Worm (Caenorhabditis elegans) whole organism, L4 larva: Measurements from ENCODE around the gene C02B8.6.

ENCODE experiments used
- F26F4.8 ChIP-seq: fragments of 200-800 bp; sonication (Bioruptor generic); conservative IDR thresholded peaks from 2 replicates; pipeline ENCODE4 v1.3.6; 2022; ENCODE audit warnings: missing genetic modification characterization, missing compliant biosample characterization
- F44E2.7 ChIP-seq: fragments of 200-800 bp; sonication (Bioruptor generic); IDR thresholded peaks from 2 replicates; pipeline ENCODE4 v2.1.2; 2022; ENCODE audit warnings: missing genetic modification characterization, missing compliant biosample characterization
- T20F7.1 ChIP-seq: fragments of 200-800 bp; sonication (Bioruptor generic); optimal IDR thresholded peaks from 2 replicates; lab custom pipeline; 2018; ENCODE audit warnings: mild to moderate bottlenecking, missing genetic modification characterization, missing compliant biosample characterization
- Y48G9A.11 ChIP-seq: fragments of 200-800 bp; sonication (Bioruptor generic); IDR thresholded peaks from 2 replicates; pipeline ENCODE4 v1.3.6; 2022; ENCODE audit warnings: missing genetic modification reagents, missing genetic modification characterization, missing compliant biosample characterization
- ZK546.5 ChIP-seq, 2 experiments: sonication (generic microtip); optimal IDR thresholded peaks; 2 replicates each; lab custom pipeline; 2017; ENCODE audit warnings: missing biosample characterization in 2 of 2, missing genetic modification characterization in 2 of 2
- aha-1 ChIP-seq: fragments of 150-350 bp; peaks from one replicate; lab custom pipeline; 2014; ENCODE audit warnings: missing biosample characterization, missing genetic modification characterization
- arid-1 ChIP-seq: fragments of 200-800 bp; sonication (Bioruptor generic); conservative IDR thresholded peaks from 2 replicates; pipeline ENCODE4 v1.3.6; 2022; ENCODE audit warnings: missing genetic modification reagents, missing genetic modification characterization, missing compliant biosample characterization
- attf-4 ChIP-seq: sonication (generic microtip); optimal IDR thresholded peaks from 3 replicates; lab custom pipeline; 2017; ENCODE audit warnings: missing biosample characterization, missing genetic modification characterization
- ceh-20 ChIP-seq: fragments of 200-800 bp; sonication (Bioruptor generic); IDR thresholded peaks from 2 replicates; pipeline ENCODE4 v1.3.6; 2022; ENCODE audit warnings: missing genetic modification reagents, missing genetic modification characterization, missing compliant biosample characterization
- ceh-32 ChIP-seq: sonication (generic microtip); optimal IDR thresholded peaks from 2 replicates; lab custom pipeline; 2016; ENCODE audit warnings: mild to moderate bottlenecking, missing genetic modification characterization, missing compliant biosample characterization; ENCODE audit not compliant: poor library complexity
- ceh-44 ChIP-seq: fragments of 200-800 bp; sonication (Bioruptor generic); IDR thresholded peaks from 2 replicates; pipeline ENCODE4 v1.3.6; 2022; ENCODE audit warnings: missing genetic modification reagents, missing genetic modification characterization, missing compliant biosample characterization
- daf-16 ChIP-seq, 3 experiments: sonication (generic microtip); optimal IDR thresholded peaks; 2 replicates each; lab custom pipeline; 2016 to 2017; ENCODE audit warnings: missing genetic modification characterization in 3 of 3, missing genetic modification reagents in 3 of 3, mild to moderate bottlenecking in 2 of 3, missing compliant biosample characterization in 2 of 3, missing biosample characterization in 1 of 3, moderate library complexity in 1 of 3
- dmd-6 ChIP-seq: fragments of 200-800 bp; sonication (Bioruptor generic); IDR thresholded peaks from 2 replicates; pipeline ENCODE4 v1.3.6; 2022; ENCODE audit warnings: missing genetic modification reagents, missing genetic modification characterization, missing compliant biosample characterization
- dmd-8 ChIP-seq: fragments of 200-800 bp; sonication (Bioruptor generic); IDR thresholded peaks from 2 replicates; pipeline ENCODE4 v1.3.6; 2022; ENCODE audit warnings: missing genetic modification characterization, missing compliant biosample characterization
- dpl-1 ChIP-seq: fragments of 150-350 bp; optimal IDR thresholded peaks from 2 replicates; lab custom pipeline; 2014; ENCODE audit warnings: missing biosample characterization, missing genetic modification reagents, missing genetic modification characterization
- dve-1 ChIP-seq: sonication (generic microtip); optimal IDR thresholded peaks from 2 replicates; lab custom pipeline; 2017; ENCODE audit warnings: antibody characterized with exemption, mild to moderate bottlenecking, missing genetic modification characterization, missing compliant biosample characterization; ENCODE audit not compliant: insufficient read depth
- egl-27 ChIP-seq: sonication (generic microtip); optimal IDR thresholded peaks from 3 replicates; lab custom pipeline; 2017; ENCODE audit warnings: missing biosample characterization, missing genetic modification reagents, missing genetic modification characterization
- fkh-10 ChIP-seq: fragments of 150-350 bp; optimal IDR thresholded peaks from 2 replicates; lab custom pipeline; 2014; ENCODE audit warnings: missing biosample characterization, missing genetic modification reagents, missing genetic modification characterization
- fos-1 ChIP-seq: fragments of 150-350 bp; optimal IDR thresholded peaks from 2 replicates; lab custom pipeline; 2014; ENCODE audit warnings: missing biosample characterization, missing genetic modification characterization
- gei-8 ChIP-seq: fragments of 200-800 bp; sonication (Bioruptor generic); optimal IDR thresholded peaks from 2 replicates; lab custom pipeline; 2018; ENCODE audit warnings: mild to moderate bottlenecking, missing genetic modification characterization, missing compliant biosample characterization
- hif-1 ChIP-seq, 2 experiments: sonication (generic microtip); optimal IDR thresholded peaks; 2 replicates each; lab custom pipeline; 2016 to 2017; ENCODE audit warnings: missing compliant biosample characterization in 2 of 2, missing genetic modification characterization in 2 of 2, missing genetic modification reagents in 2 of 2, missing genotype in 2 of 2, mild to moderate bottlenecking in 1 of 2
- hlh-11 ChIP-seq: fragments of 200-800 bp; sonication (Bioruptor generic); optimal IDR thresholded peaks from 2 replicates; lab custom pipeline; 2018; ENCODE audit warnings: mild to moderate bottlenecking, missing genetic modification characterization, missing compliant biosample characterization
- hlh-30 ChIP-seq: sonication (generic microtip); optimal IDR thresholded peaks from 2 replicates; lab custom pipeline; 2017; ENCODE audit warnings: antibody characterized with exemption, mild to moderate bottlenecking, missing genetic modification characterization, missing compliant biosample characterization; ENCODE audit not compliant: insufficient read depth
- jun-1 ChIP-seq: fragments of 150-350 bp; optimal IDR thresholded peaks from 2 replicates; lab custom pipeline; 2014; ENCODE audit warnings: missing biosample characterization, missing genetic modification reagents, missing genetic modification characterization
- lim-7 ChIP-seq: fragments of 200-800 bp; sonication (Bioruptor generic); IDR thresholded peaks from 2 replicates; pipeline ENCODE4 v1.3.6; 2022; ENCODE audit warnings: missing genetic modification characterization, missing compliant biosample characterization
- lin-15B ChIP-seq: fragments of 150-350 bp; sonication (generic microtip); optimal IDR thresholded peaks from 3 replicates; lab custom pipeline; 2014; ENCODE audit warnings: missing biosample characterization, missing genetic modification characterization
- lin-29 ChIP-seq: fragments of 200-800 bp; sonication (Bioruptor generic); IDR thresholded peaks from 2 replicates; pipeline ENCODE4 v1.3.6; 2022; ENCODE audit warnings: missing genetic modification reagents, missing genetic modification characterization, missing compliant biosample characterization
- madf-9 ChIP-seq: fragments of 200-800 bp; sonication (Bioruptor generic); conservative IDR thresholded peaks from 2 replicates; pipeline ENCODE4 v1.3.6; 2022; ENCODE audit warnings: missing genetic modification reagents, missing genetic modification characterization, missing compliant biosample characterization
- mep-1 ChIP-seq: fragments of 150-350 bp; sonication (generic microtip); optimal IDR thresholded peaks from 3 replicates; lab custom pipeline; 2014; ENCODE audit warnings: missing biosample characterization, missing genetic modification characterization
- mes-2 ChIP-seq: sonication (generic microtip); optimal IDR thresholded peaks from 2 replicates; lab custom pipeline; 2016; ENCODE audit warnings: missing genotype, mild to moderate bottlenecking, missing genetic modification characterization, missing compliant biosample characterization; ENCODE audit not compliant: poor library complexity, severe bottlenecking
- mxl-2 ChIP-seq: fragments of 200-800 bp; sonication (Bioruptor generic); conservative IDR thresholded peaks from 2 replicates; pipeline ENCODE4 v1.3.6; 2022; ENCODE audit warnings: missing genetic modification reagents, missing genetic modification characterization, missing compliant biosample characterization
- nhr-102 ChIP-seq: sonication (generic microtip); optimal IDR thresholded peaks from 2 replicates; lab custom pipeline; 2016; ENCODE audit warnings: mild to moderate bottlenecking, missing genetic modification characterization, moderate library complexity, missing compliant biosample characterization
- nhr-11 ChIP-seq: fragments of 150-350 bp; optimal IDR thresholded peaks from 2 replicates; lab custom pipeline; 2014; ENCODE audit warnings: missing biosample characterization, missing genetic modification characterization
- nhr-28 ChIP-seq: fragments of 150-350 bp; optimal IDR thresholded peaks from 2 replicates; lab custom pipeline; 2014; ENCODE audit warnings: missing biosample characterization, missing genetic modification characterization
- nhr-48 ChIP-seq: sonication (generic microtip); optimal IDR thresholded peaks from 2 replicates; lab custom pipeline; 2016; ENCODE audit warnings: mild to moderate bottlenecking, missing genetic modification characterization, missing compliant biosample characterization
- pqm-1 ChIP-seq: sonication (generic microtip); optimal IDR thresholded peaks from 2 replicates; lab custom pipeline; 2017; ENCODE audit warnings: missing biosample characterization, missing genetic modification characterization
- sdz-12 ChIP-seq: fragments of 200-800 bp; sonication (Bioruptor generic); optimal IDR thresholded peaks from 2 replicates; lab custom pipeline; 2018; ENCODE audit warnings: mild to moderate bottlenecking, missing genetic modification characterization, missing compliant biosample characterization
- snpc-4 ChIP-seq: fragments of 150-350 bp; optimal IDR thresholded peaks from 2 replicates; lab custom pipeline; 2014; ENCODE audit warnings: missing biosample characterization, missing genetic modification characterization
- spr-1 ChIP-seq: sonication (generic microtip); optimal IDR thresholded peaks from 2 replicates; lab custom pipeline; 2016; ENCODE audit warnings: mild to moderate bottlenecking, missing genetic modification characterization, missing compliant biosample characterization
- tra-1 ChIP-seq: fragments of 200-800 bp; sonication (Bioruptor generic); IDR thresholded peaks from 2 replicates; pipeline ENCODE4 v1.3.6; 2022; ENCODE audit warnings: missing genetic modification reagents, missing genetic modification characterization, missing compliant biosample characterization
- unc-39 ChIP-seq: sonication (generic microtip); optimal IDR thresholded peaks from 2 replicates; lab custom pipeline; 2017; ENCODE audit warnings: missing biosample characterization, missing genetic modification characterization
- unc-62 ChIP-seq, 3 experiments: fragments of 150-350 bp in 1 of 3; sonication (generic microtip); optimal IDR thresholded peaks in 2 of 3; peaks in 1 of 3; 1 replicate in 1 of 3; 2 replicates in 2 of 3; lab custom pipeline; 2014 to 2017; ENCODE audit warnings: missing biosample characterization in 3 of 3, missing genetic modification characterization in 3 of 3, missing genetic modification reagents in 3 of 3, missing genotype in 1 of 3
- ztf-7 ChIP-seq: fragments of 150-350 bp; optimal IDR thresholded peaks from 2 replicates; lab custom pipeline; 2014; ENCODE audit warnings: missing biosample characterization, missing genetic modification characterization

C02B8.6 gene

ce11 chrX:8173610-8174009 is 37.5 kb upstream of the C02B8.6 start, which contains the start of gene C17H11.1:
Gene C17H11.1, plus strand, starts transcription at chrX:8173910.
- TF ChIP-seq unc-62 (GFP tag; optimal IDR thresholded peaks at IDR 0.05 in 1 of 2; lab: Kevin White, UChicago) (no peak), unc-62 (tag; optimal IDR thresholded peaks at IDR 0.05; lab: Kevin White, UChicago) (no peak), Y48G9A.11 (GFP tag; lab: Robert Waterston, UW) (no peak), dmd-6 (GFP tag; lab: Robert Waterston, UW) (no peak), dmd-8 (GFP tag; lab: Robert Waterston, UW) (no peak), ceh-32 (tag; lab: Kevin White, UChicago) (no peak), gei-8 (GFP tag; lab: Kevin White, UChicago) (no peak), sdz-12 (GFP tag; lab: Kevin White, UChicago) (no peak), jun-1 (tag; lab: Kevin White, UChicago) (no peak), nhr-102 (no peak), lim-7 (GFP tag; lab: Robert Waterston, UW) (no peak), nhr-11 (tag; lab: Kevin White, UChicago) (no peak), fos-1 (tag; lab: Kevin White, UChicago) (no peak), dpl-1 (GFP tag; lab: Kevin White, UChicago) (no peak), hif-1 (tag; optimal IDR thresholded peaks at IDR 0.05; lab: Kevin White, UChicago) (no peak), mep-1 (tag; lab: Kevin White, UChicago) (no peak)
- TF ChIP-seq, all 104 proteins: peak for 0

- TF ChIP-seq gei-8 (GFP tag; lab: Kevin White, UChicago) (no peak), nhr-28 (tag; lab: Kevin White, UChicago) (peak; percentile 46), hlh-11 (tag; lab: Kevin White, UChicago) (peak; percentile 8), ceh-44 (no peak), aha-1 (tag; lab: Kevin White, UChicago) (no peak), dve-1 (tag; lab: Kevin White, UChicago) (peak; percentile 46), T20F7.1 (GFP tag; lab: Kevin White, UChicago) (peak; percentile 72), dmd-8 (GFP tag; lab: Robert Waterston, UW) (no peak), ZK546.5 (tag; optimal IDR thresholded peaks at IDR 0.05; lab: Kevin White, UChicago) (no peak), F26F4.8 (no peak), fkh-10 (GFP tag; lab: Kevin White, UChicago) (no peak), attf-4 (tag; lab: Kevin White, UChicago) (no peak), pqm-1 (peak; percentile 5), spr-1 (no peak), egl-27 (tag; lab: Kevin White, UChicago) (no peak), madf-9 (GFP tag; lab: Robert Waterston, UW) (no peak), mes-2 (tag; lab: Kevin White, UChicago) (peak; percentile 48), hlh-30 (peak; percentile 66), snpc-4 (no peak), tra-1 (GFP tag; lab: Robert Waterston, UW) (no peak), unc-39 (tag; lab: Kevin White, UChicago) (no peak), daf-16 (GFP tag; optimal IDR thresholded peaks at IDR 0.05; lab: Kevin White, UChicago) (no peak), daf-16 (tag; optimal IDR thresholded peaks at IDR 0.05; lab: Kevin White, UChicago) (peak; percentile 63), lin-29 (GFP tag; lab: Robert Waterston, UW) (no peak), nhr-48 (no peak), F44E2.7 (no peak), unc-62 (GFP tag; optimal IDR thresholded peaks at IDR 0.05 in 1 of 2; lab: Kevin White, UChicago) (peak in 1 of 2 experiments; percentile 94), unc-62 (tag; optimal IDR thresholded peaks at IDR 0.05; lab: Kevin White, UChicago) (no peak), mxl-2 (GFP tag; lab: Robert Waterston, UW) (no peak), arid-1 (GFP tag; lab: Robert Waterston, UW) (no peak), lin-15B (tag; lab: Kevin White, UChicago) (no peak), ztf-7 (tag; lab: Kevin White, UChicago) (no peak), ceh-32 (tag; lab: Kevin White, UChicago) (no peak), ceh-20 (GFP tag; lab: Robert Waterston, UW) (no peak)
These were observed 33.4 kb upstream of the C02B8.6 start, which contains the start of gene C17H11.2 for ce11 chrX:8169534-8169933. Gene C17H11.2, plus strand, starts transcription at chrX:8169930.
